Worm (Caenorhabditis elegans) whole organism, young adult: Measurements from ENCODE around the gene qdpr-1.
A peak's percentile ranks its signal among the peaks of the same experiment; 100 is the strongest.

ENCODE experiments used
- D2030.7 ChIP-seq: fragments of 200-800 bp; sonication (Bioruptor generic); IDR thresholded peaks from 2 replicates; pipeline ENCODE4 v1.3.6; 2022; ENCODE audit warnings: missing genetic modification reagents, missing genetic modification characterization, missing compliant biosample characterization
- F23B12.7 ChIP-seq: sonication (generic microtip); optimal IDR thresholded peaks from 2 replicates; lab custom pipeline; 2017; ENCODE audit warnings: missing genetic modification characterization, mild to moderate bottlenecking, missing compliant biosample characterization, antibody characterized with exemption, moderate library complexity; ENCODE audit not compliant: insufficient read depth
- K11D2.4 ChIP-seq: fragments of 200-800 bp; sonication (Bioruptor generic); IDR thresholded peaks from 2 replicates; pipeline ENCODE4 v1.3.6; 2022; ENCODE audit warnings: missing genetic modification reagents, missing genetic modification characterization, missing compliant biosample characterization
- K12H6.12 ChIP-seq: fragments of 200-800 bp; sonication (Bioruptor generic); optimal IDR thresholded peaks from 2 replicates; lab custom pipeline; 2018; ENCODE audit warnings: mild to moderate bottlenecking, missing genetic modification characterization, missing compliant biosample characterization
- ZK185.1 ChIP-seq: sonication (generic microtip); optimal IDR thresholded peaks from 2 replicates; lab custom pipeline; 2016; ENCODE audit warnings: mild to moderate bottlenecking, missing genetic modification characterization, missing compliant biosample characterization; ENCODE audit not compliant: poor library complexity, severe bottlenecking
- akir-1 ChIP-seq: fragments of 200-800 bp; sonication (Bioruptor generic); optimal IDR thresholded peaks from 2 replicates; lab custom pipeline; 2018; ENCODE audit warnings: mild to moderate bottlenecking, missing genetic modification characterization, moderate library complexity, missing compliant biosample characterization
- die-1 ChIP-seq: sonication (generic microtip); optimal IDR thresholded peaks from 2 replicates; lab custom pipeline; 2016; ENCODE audit warnings: missing genotype, mild to moderate bottlenecking, missing genetic modification characterization, missing compliant biosample characterization
- egl-18 ChIP-seq: fragments of 200-800 bp; sonication (Bioruptor generic); IDR thresholded peaks from 2 replicates; pipeline ENCODE4 v1.3.6; 2022; ENCODE audit warnings: missing genetic modification reagents, missing genetic modification characterization, missing compliant biosample characterization
- ets-4 ChIP-seq: fragments of 200-800 bp; sonication (Bioruptor generic); optimal IDR thresholded peaks from 2 replicates; lab custom pipeline; 2018; ENCODE audit warnings: mild to moderate bottlenecking, missing genetic modification characterization, missing compliant biosample characterization
- gei-17 ChIP-seq: fragments of 200-800 bp; sonication (Bioruptor generic); optimal IDR thresholded peaks from 2 replicates; lab custom pipeline; 2018; ENCODE audit warnings: mild to moderate bottlenecking, missing genetic modification characterization, missing compliant biosample characterization
- hrde-1 ChIP-seq: sonication (generic microtip); optimal IDR thresholded peaks from 2 replicates; lab custom pipeline; 2016; ENCODE audit warnings: missing genetic modification characterization, mild to moderate bottlenecking, missing compliant biosample characterization, moderate library complexity, missing genotype, missing genetic modification reagents, borderline replicate concordance
- hsf-1 ChIP-seq: fragments of 200-800 bp; sonication (Bioruptor generic); IDR thresholded peaks from 2 replicates; pipeline ENCODE4 v1.3.6; 2022; ENCODE audit warnings: missing genetic modification reagents, missing genetic modification characterization, missing compliant biosample characterization
- let-526 ChIP-seq: fragments of 200-800 bp; sonication (Bioruptor generic); IDR thresholded peaks from 2 replicates; pipeline ENCODE4 v1.3.6; 2022; ENCODE audit warnings: missing genetic modification reagents, missing genetic modification characterization, missing compliant biosample characterization
- lin-35 ChIP-seq, 3 experiments: fragments of 150-350 bp in 2 of 3; sonication (generic microtip) in 1 of 3; optimal IDR thresholded peaks; 2 replicates each; lab custom pipeline; 2014 to 2018; ENCODE audit warnings: missing biosample characterization in 3 of 3, missing genetic modification characterization in 3 of 3, missing genetic modification reagents in 3 of 3
- lin-54 ChIP-seq: fragments of 200-800 bp; sonication (Bioruptor generic); optimal IDR thresholded peaks from 2 replicates; lab custom pipeline; 2018; ENCODE audit warnings: mild to moderate bottlenecking, missing genetic modification characterization, missing compliant biosample characterization
- madf-3 ChIP-seq: fragments of 200-800 bp; sonication (Bioruptor generic); IDR thresholded peaks from 2 replicates; pipeline ENCODE4 v1.3.6; 2022; ENCODE audit warnings: missing genetic modification reagents, missing genetic modification characterization, missing compliant biosample characterization
- mes-4 ChIP-seq: sonication (generic microtip); optimal IDR thresholded peaks from 2 replicates; lab custom pipeline; 2016; ENCODE audit warnings: missing genotype, missing genetic modification characterization, missing compliant biosample characterization
- nfya-2 ChIP-seq: fragments of 200-800 bp; sonication (Bioruptor generic); IDR thresholded peaks from 2 replicates; pipeline ENCODE4 v1.3.6; 2022; ENCODE audit warnings: missing genetic modification reagents, missing genetic modification characterization, missing compliant biosample characterization
- nfyb-1 ChIP-seq: fragments of 200-800 bp; sonication (Bioruptor generic); IDR thresholded peaks from 2 replicates; pipeline ENCODE4 v1.3.6; 2022; ENCODE audit warnings: missing genetic modification reagents, missing genetic modification characterization, missing compliant biosample characterization
- nhr-27 ChIP-seq: fragments of 200-800 bp; sonication (Bioruptor generic); optimal IDR thresholded peaks from 2 replicates; lab custom pipeline; 2018; ENCODE audit warnings: mild to moderate bottlenecking, missing genetic modification characterization, moderate library complexity, missing compliant biosample characterization
- pbrm-1 ChIP-seq: fragments of 200-800 bp; sonication (Bioruptor generic); IDR thresholded peaks from 2 replicates; pipeline ENCODE4 v1.3.6; 2022; ENCODE audit warnings: missing genetic modification reagents, missing genetic modification characterization, missing compliant biosample characterization
- snpc-3.4 ChIP-seq: sonication (generic microtip); optimal IDR thresholded peaks from 2 replicates; lab custom pipeline; 2017; ENCODE audit warnings: missing genetic modification characterization, mild to moderate bottlenecking, missing compliant biosample characterization, antibody characterized with exemption, moderate library complexity, missing genotype, missing genetic modification reagents
- unc-130 ChIP-seq: sonication (generic microtip); optimal IDR thresholded peaks from 2 replicates; lab custom pipeline; 2016; ENCODE audit warnings: missing genetic modification reagents, missing genetic modification characterization, missing compliant biosample characterization
- unc-62 ChIP-seq: fragments of 150-350 bp; optimal IDR thresholded peaks from 2 replicates; lab custom pipeline; 2014; ENCODE audit warnings: missing biosample characterization, missing genetic modification reagents, missing genetic modification characterization
- zfh-2 ChIP-seq: fragments of 200-800 bp; sonication (Bioruptor generic); conservative IDR thresholded peaks from 2 replicates; pipeline ENCODE4 v1.3.6; 2022; ENCODE audit warnings: missing genetic modification reagents, missing genetic modification characterization, missing compliant biosample characterization
- ztf-18 ChIP-seq: sonication (generic microtip); optimal IDR thresholded peaks from 2 replicates; lab custom pipeline; 2016; ENCODE audit warnings: missing genotype, mild to moderate bottlenecking, missing genetic modification characterization, missing compliant biosample characterization
- ztf-26 ChIP-seq: sonication (generic microtip); optimal IDR thresholded peaks from 2 replicates; lab custom pipeline; 2017; ENCODE audit warnings: missing genetic modification characterization, missing compliant biosample characterization
- ztf-3 ChIP-seq: fragments of 200-800 bp; sonication (Bioruptor generic); optimal IDR thresholded peaks from 2 replicates; lab custom pipeline; 2018; ENCODE audit warnings: mild to moderate bottlenecking, missing genetic modification characterization, missing compliant biosample characterization

Gene qdpr-1

ce11 chrIII:13434404-13434803 lies 40.7 kb downstream of the qdpr-1 start, which contains the start of gene F45G2.7:
TSS of gene F45G2.7 (minus strand) at chrIII:13434504.
- no peak for TF ChIP-seq unc-62 (GFP tag; lab: Kevin White, UChicago)
- TF ChIP-seq unc-130, result no peak
- TF ChIP-seq zfh-2 (GFP tag; lab: Robert Waterston, UW), result no peak
- no peak for TF ChIP-seq die-1 (tag; lab: Kevin White, UChicago)
- TF ChIP-seq ZK185.1 (tag; lab: Kevin White, UChicago), result no peak
- no peak for TF ChIP-seq gei-17 (GFP tag; lab: Kevin White, UChicago)
- no peak for TF ChIP-seq akir-1
- TF ChIP-seq lin-35 (GFP tag; optimal IDR thresholded peaks at IDR 0.05; lab: Kevin White, UChicago), result no peak
- TF ChIP-seq K11D2.4 (GFP tag; lab: Robert Waterston, UW), result no peak
- TF ChIP-seq, all 124 proteins: peak for 0

ce11 chrIII:13435570-13435969 lies 41.9 kb downstream of the qdpr-1 start, which contains the start of gene F45G2.8:
TSS of gene F45G2.8 (minus strand) at chrIII:13435670.
- TF ChIP-seq nfyb-1 (GFP tag; lab: Robert Waterston, UW) (no peak), pbrm-1 (GFP tag; lab: Robert Waterston, UW) (no peak), hsf-1 (no peak), ztf-18 (tag; lab: Kevin White, UChicago) (no peak), F23B12.7 (no peak), snpc-3.4 (no peak), ztf-26 (no peak), K12H6.12 (tag; lab: Kevin White, UChicago) (no peak), nfya-2 (GFP tag; lab: Robert Waterston, UW) (no peak), ets-4 (GFP tag; lab: Kevin White, UChicago) (no peak), D2030.7 (GFP tag; lab: Robert Waterston, UW) (no peak), unc-62 (GFP tag; lab: Kevin White, UChicago) (no peak), egl-18 (no peak), let-526 (GFP tag; lab: Robert Waterston, UW) (no peak), nhr-27 (tag; lab: Kevin White, UChicago) (no peak)

- no peak for TF ChIP-seq lin-35 (GFP tag; optimal IDR thresholded peaks at IDR 0.05; lab: Kevin White, UChicago)
- TF ChIP-seq gei-17 (GFP tag; lab: Kevin White, UChicago), result no peak
- TF ChIP-seq, all 124 proteins: peak for 0
Measured at ce11 chrIII:13436843-13437242, 43.1 kb downstream of the qdpr-1 start, which contains the start of gene F45G2.9. TSS of gene F45G2.9 (minus strand) at chrIII:13436943.

ce11 chrIII:13439415-13439814 lies 45.7 kb downstream of the qdpr-1 start, which contains the start of gene ciao-2B:
TSS of gene ciao-2B (minus strand) at chrIII:13439544.
- TF ChIP-seq ztf-3 (GFP tag; lab: Kevin White, UChicago) (no peak), madf-3 (GFP tag; lab: Robert Waterston, UW) (no peak), hrde-1 (tag; lab: Kevin White, UChicago) (no peak), lin-35 (GFP tag; optimal IDR thresholded peaks at IDR 0.05; lab: Kevin White, UChicago) (peak in 1 of 3 experiments; percentile 64), K11D2.4 (GFP tag; lab: Robert Waterston, UW) (no peak), mes-4 (tag; lab: Kevin White, UChicago) (no peak), lin-54 (GFP tag; lab: Kevin White, UChicago) (peak; percentile 39), unc-62 (GFP tag; lab: Kevin White, UChicago) (no peak), hsf-1 (0 out of 2 replicates have a peak, but pooled peaks have one; percentile 11)
